Fruit fly (Drosophila melanogaster) whole organism, embryonic: Measurements from ENCODE around the gene Agpat3.

Experiments
- C15 ChIP-seq: fragments of 200-800 bp; sonication (Bioruptor generic); IDR thresholded peaks from 3 replicates; pipeline ENCODE4 v1.3.6; 2022; ENCODE audit warnings: missing biosample characterization, missing genetic modification characterization
- CG10366 ChIP-seq: fragments of 200-800 bp; sonication (Bioruptor generic); IDR thresholded peaks from 2 replicates; pipeline ENCODE4 v1.3.6; 2022; ENCODE audit warnings: missing biosample characterization, missing genetic modification characterization
- CG10565 ChIP-seq: fragments of 200-800 bp; sonication (Bioruptor generic); optimal IDR thresholded peaks from 3 replicates; lab custom pipeline; 2016; ENCODE audit warnings: missing biosample characterization, mild to moderate bottlenecking, missing genetic modification characterization
- CG11504 ChIP-seq: fragments of 200-800 bp; sonication (Bioruptor generic); optimal IDR thresholded peaks from 3 replicates; lab custom pipeline; 2019; ENCODE audit warnings: missing biosample characterization, mild to moderate bottlenecking, missing genetic modification characterization, moderate library complexity
- CG11695 ChIP-seq: fragments of 200-800 bp; sonication (Bioruptor generic); IDR thresholded peaks from 3 replicates; pipeline ENCODE4 v1.3.6; 2022; ENCODE audit warnings: missing biosample characterization, missing genetic modification characterization
- CG11723 ChIP-seq: fragments of 200-800 bp; sonication (Bioruptor generic); optimal IDR thresholded peaks from 2 replicates; lab custom pipeline; 2017; ENCODE audit warnings: missing biosample characterization, mild to moderate bottlenecking, missing genetic modification characterization
- CG1233 ChIP-seq: fragments of 200-800 bp; sonication (Bioruptor generic); optimal IDR thresholded peaks from 4 replicates; lab custom pipeline; 2018; ENCODE audit warnings: missing biosample characterization, mild to moderate bottlenecking, missing genetic modification characterization
- CG13775 ChIP-seq: fragments of 200-800 bp; sonication (Bioruptor generic); optimal IDR thresholded peaks from 3 replicates; lab custom pipeline; 2017; ENCODE audit warnings: missing biosample characterization, mild to moderate bottlenecking, missing genetic modification characterization
- CG15269 ChIP-seq: fragments of 200-800 bp; sonication (Bioruptor generic); optimal IDR thresholded peaks from 2 replicates; lab custom pipeline; 2018; ENCODE audit warnings: missing biosample characterization, mild to moderate bottlenecking, missing genetic modification characterization, moderate library complexity
- CG1603 ChIP-seq: fragments of 200-800 bp; sonication (Bioruptor generic); optimal IDR thresholded peaks from 2 replicates; lab custom pipeline; 2019; ENCODE audit warnings: missing biosample characterization, mild to moderate bottlenecking, missing genetic modification characterization, moderate library complexity
- CG1832 ChIP-seq: fragments of 200-800 bp; sonication (Bioruptor generic); optimal IDR thresholded peaks from 2 replicates; lab custom pipeline; 2017; ENCODE audit warnings: missing biosample characterization, mild to moderate bottlenecking, missing genetic modification characterization, inconsistent platforms
- CG18619 ChIP-seq: fragments of 200-800 bp; sonication (Bioruptor generic); optimal IDR thresholded peaks from 3 replicates; lab custom pipeline; 2017; ENCODE audit warnings: missing biosample characterization, mild to moderate bottlenecking, missing genetic modification characterization
- CG18764 ChIP-seq: fragments of 200-800 bp; sonication (Bioruptor generic); optimal IDR thresholded peaks from 3 replicates; lab custom pipeline; 2016; ENCODE audit warnings: missing biosample characterization, missing genetic modification characterization
- CG30431 ChIP-seq: fragments of 200-800 bp; sonication (Bioruptor generic); optimal IDR thresholded peaks from 2 replicates; lab custom pipeline; 2017; ENCODE audit warnings: missing biosample characterization, missing genetic modification characterization
- CG31224 ChIP-seq: fragments of 200-800 bp; sonication (Bioruptor generic); IDR thresholded peaks from 2 replicates; pipeline ENCODE4 v1.3.6; 2022; ENCODE audit warnings: missing biosample characterization, missing genetic modification characterization
- CG32772 ChIP-seq: fragments of 200-800 bp; sonication (Bioruptor generic); IDR thresholded peaks from 2 replicates; pipeline ENCODE4 v1.3.6; 2022; ENCODE audit warnings: missing biosample characterization, missing genetic modification characterization
- CG5180 ChIP-seq: fragments of 200-800 bp; sonication (Bioruptor generic); optimal IDR thresholded peaks from 3 replicates; lab custom pipeline; 2017; ENCODE audit warnings: missing biosample characterization, missing genetic modification characterization, mild to moderate bottlenecking, moderate library complexity, missing genetic modification reagents
- CG6175 ChIP-seq: fragments of 200-800 bp; sonication (Bioruptor generic); IDR thresholded peaks from 3 replicates; pipeline ENCODE4 v1.3.6; 2022; ENCODE audit warnings: missing biosample characterization, missing genetic modification characterization
- CG6654 ChIP-seq: fragments of 200-800 bp; sonication (Bioruptor generic); optimal IDR thresholded peaks from 2 replicates; lab custom pipeline; 2017; ENCODE audit warnings: missing biosample characterization, mild to moderate bottlenecking, missing genetic modification characterization
- CG6854 ChIP-seq: fragments of 200-800 bp; sonication (Bioruptor generic); optimal IDR thresholded peaks from 3 replicates; lab custom pipeline; 2017; ENCODE audit warnings: missing biosample characterization, mild to moderate bottlenecking, missing genetic modification characterization
- CG8089 ChIP-seq: fragments of 200-800 bp; sonication (Bioruptor generic); optimal IDR thresholded peaks from 3 replicates; lab custom pipeline; 2016; ENCODE audit warnings: missing biosample characterization, missing genetic modification characterization
- CG8359 ChIP-seq: fragments of 200-800 bp; sonication (Bioruptor generic); optimal IDR thresholded peaks from 2 replicates; lab custom pipeline; 2017; ENCODE audit warnings: missing biosample characterization, mild to moderate bottlenecking, missing genetic modification characterization, borderline replicate concordance
- CkIIα-i1 ChIP-seq: fragments of 200-800 bp; sonication (Bioruptor generic); IDR thresholded peaks from 2 replicates; pipeline ENCODE4 v1.3.6; 2022; ENCODE audit warnings: missing biosample characterization, missing genetic modification characterization
- D19A ChIP-seq: fragments of 200-800 bp; optimal IDR thresholded peaks from 3 replicates; lab custom pipeline; 2019; ENCODE audit warnings: missing biosample characterization, mild to moderate bottlenecking, missing genetic modification characterization, moderate library complexity
- Doc3 ChIP-seq: fragments of 200-800 bp; sonication (Bioruptor generic); IDR thresholded peaks from 3 replicates; pipeline ENCODE4 v1.3.6; 2022; ENCODE audit warnings: missing biosample characterization, missing genetic modification characterization; ENCODE audit not compliant: partially characterized antibody
- ERR ChIP-seq: fragments of 200-800 bp; sonication (Bioruptor generic); optimal IDR thresholded peaks from 2 replicates; lab custom pipeline; 2016; ENCODE audit warnings: missing biosample characterization, missing genetic modification characterization
- Eip74EF ChIP-seq, 2 experiments: fragments of 200-800 bp in 1 of 2; fragments of >200 bp in 1 of 2; sonication (Bioruptor generic) in 1 of 2; optimal IDR thresholded peaks; 2 replicates each; lab custom pipeline; 2017 to 2019; ENCODE audit warnings: missing biosample characterization in 2 of 2, missing genetic modification characterization in 2 of 2, mild to moderate bottlenecking in 1 of 2, moderate library complexity in 1 of 2
- Fer1 ChIP-seq: fragments of 200-800 bp; sonication (Bioruptor generic); optimal IDR thresholded peaks from 2 replicates; lab custom pipeline; 2017; ENCODE audit warnings: missing biosample characterization, mild to moderate bottlenecking, missing genetic modification characterization
- HHEX ChIP-seq: fragments of 200-800 bp; sonication (Bioruptor generic); optimal IDR thresholded peaks from 3 replicates; lab custom pipeline; 2017; ENCODE audit warnings: missing biosample characterization, mild to moderate bottlenecking, missing genetic modification characterization, missing genetic modification reagents
- Hsf ChIP-seq: fragments of 200-800 bp; sonication (Bioruptor generic); optimal IDR thresholded peaks from 3 replicates; lab custom pipeline; 2016; ENCODE audit warnings: missing biosample characterization, missing genetic modification characterization
- Myb ChIP-seq: fragments of 200-800 bp; sonication (Bioruptor generic); optimal IDR thresholded peaks from 2 replicates; lab custom pipeline; 2016; ENCODE audit warnings: missing biosample characterization, missing genetic modification characterization
- Pdp1 ChIP-seq, 2 experiments: fragments of 200-800 bp; sonication (Bioruptor generic); optimal IDR thresholded peaks; 3 replicates each; lab custom pipeline; 2016; ENCODE audit warnings: missing biosample characterization in 2 of 2, missing genetic modification characterization in 2 of 2, mild to moderate bottlenecking in 1 of 2, moderate library complexity in 1 of 2
- Side ChIP-seq: fragments of 200-800 bp; sonication (Bioruptor generic); optimal IDR thresholded peaks from 2 replicates; lab custom pipeline; 2016; ENCODE audit warnings: missing biosample characterization, missing genetic modification characterization
- Sox102F ChIP-seq: fragments of 200-800 bp; sonication (Bioruptor generic); optimal IDR thresholded peaks from 2 replicates; lab custom pipeline; 2018; ENCODE audit warnings: missing biosample characterization, mild to moderate bottlenecking, missing genetic modification characterization, moderate library complexity
- Usf ChIP-seq: fragments of 200-800 bp; sonication (Bioruptor generic); optimal IDR thresholded peaks from 2 replicates; lab custom pipeline; 2017; ENCODE audit warnings: missing genotype, missing biosample characterization, missing genetic modification characterization
- ato ChIP-seq: fragments of 200-800 bp; sonication (Bioruptor generic); IDR thresholded peaks from 2 replicates; pipeline ENCODE4 v1.3.6; 2022; ENCODE audit warnings: missing biosample characterization, missing genetic modification characterization; ENCODE audit not compliant: partially characterized antibody
- bowl ChIP-seq: fragments of 200-800 bp; sonication (Bioruptor generic); IDR thresholded peaks from 2 replicates; pipeline ENCODE4 v1.3.6; 2022; ENCODE audit warnings: missing biosample characterization, missing genetic modification characterization
- chn ChIP-seq: fragments of 200-800 bp; sonication (Bioruptor generic); optimal IDR thresholded peaks from 2 replicates; lab custom pipeline; 2016; ENCODE audit warnings: missing biosample characterization, missing genetic modification characterization
- croc ChIP-seq: fragments of 200-800 bp; sonication (Bioruptor generic); conservative IDR thresholded peaks from 3 replicates; pipeline ENCODE4 v1.3.6; 2022; ENCODE audit warnings: missing biosample characterization, missing genetic modification characterization
- crp ChIP-seq, 2 experiments: fragments of 200-800 bp; sonication (Bioruptor generic); optimal IDR thresholded peaks; 2 replicates in 1 of 2; 3 replicates in 1 of 2; lab custom pipeline; 2017; ENCODE audit warnings: missing biosample characterization in 2 of 2, missing genetic modification characterization in 2 of 2, mild to moderate bottlenecking in 1 of 2, moderate library complexity in 1 of 2
- dmrt99B ChIP-seq: fragments of 200-800 bp; sonication (Bioruptor generic); optimal IDR thresholded peaks from 2 replicates; lab custom pipeline; 2018; ENCODE audit warnings: missing biosample characterization, mild to moderate bottlenecking, missing genetic modification characterization, moderate library complexity
- her ChIP-seq: fragments of 200-800 bp; sonication (Bioruptor generic); optimal IDR thresholded peaks from 2 replicates; lab custom pipeline; 2016; ENCODE audit warnings: missing biosample characterization, missing genetic modification characterization
- maf-S ChIP-seq: fragments of 200-800 bp; sonication (Bioruptor generic); optimal IDR thresholded peaks from 2 replicates; lab custom pipeline; 2016; ENCODE audit warnings: missing biosample characterization, missing genetic modification characterization
- mirr ChIP-seq: fragments of 200-800 bp; sonication (Bioruptor generic); optimal IDR thresholded peaks from 3 replicates; lab custom pipeline; 2018; ENCODE audit warnings: missing biosample characterization, mild to moderate bottlenecking, missing genetic modification characterization
- oc ChIP-seq: fragments of 200-800 bp; sonication (Bioruptor generic); optimal IDR thresholded peaks from 2 replicates; lab custom pipeline; 2018; ENCODE audit warnings: missing biosample characterization, mild to moderate bottlenecking, missing genetic modification characterization, moderate library complexity
- row ChIP-seq: fragments of 200-800 bp; sonication (Bioruptor generic); IDR thresholded peaks from 3 replicates; pipeline ENCODE4 v1.3.6; 2022; ENCODE audit warnings: missing biosample characterization, missing genetic modification characterization
- shn ChIP-seq: fragments of 200-800 bp; sonication (Bioruptor generic); optimal IDR thresholded peaks from 3 replicates; lab custom pipeline; 2016; ENCODE audit warnings: missing biosample characterization, missing genetic modification characterization
- tna ChIP-seq: fragments of 200-800 bp; sonication (Bioruptor generic); IDR thresholded peaks from 2 replicates; pipeline ENCODE4 v1.3.6; 2022; ENCODE audit warnings: missing biosample characterization, missing genetic modification characterization; ENCODE audit not compliant: partially characterized antibody
- trem ChIP-seq: fragments of 200-800 bp; optimal IDR thresholded peaks from 3 replicates; lab custom pipeline; 2019; ENCODE audit warnings: missing biosample characterization, mild to moderate bottlenecking, missing genetic modification characterization, moderate library complexity

The Agpat3 gene

dm6 chr3L:16385880-16386584 is at the start of gene Agpat3, which contains the start of gene RAF2 (continued):
- no peak for TF ChIP-seq mirr (GFP tag; lab: Kevin White, UChicago)
- TF ChIP-seq shn (GFP tag; lab: Kevin White, UChicago) = no peak
- TF ChIP-seq CG5180 (GFP tag; lab: Kevin White, UChicago) = no peak
- no peak for TF ChIP-seq Fer1 (GFP tag; lab: Kevin White, UChicago)
- TF ChIP-seq Usf (GFP tag; lab: Kevin White, UChicago) = no peak
- peak; percentile 53; the same call in 1 of the 3 replicates for TF ChIP-seq CG11695 (GFP tag; lab: Robert Waterston, UW)
- peak; percentile 41 for TF ChIP-seq Hsf
- no peak for TF ChIP-seq Side (GFP tag; lab: Kevin White, UChicago)
- no peak for TF ChIP-seq CG8089 (GFP tag; lab: Kevin White, UChicago)
- no peak for TF ChIP-seq CG18619
- TF ChIP-seq bowl (GFP tag; lab: Robert Waterston, UW) = no peak
- no peak for TF ChIP-seq CG11723 (GFP tag; lab: Kevin White, UChicago)
- TF ChIP-seq CG1603 (tag; lab: Kevin White, UChicago) = peak; percentile 17
- peak; percentile 54 for TF ChIP-seq CG13775 (GFP tag; lab: Kevin White, UChicago)
- TF ChIP-seq ato (GFP tag; lab: Robert Waterston, UW) = no peak
- TF ChIP-seq HHEX (GFP tag; lab: Kevin White, UChicago) = no peak
- TF ChIP-seq maf-S (GFP tag; lab: Kevin White, UChicago) = no peak
- TF ChIP-seq CG15269 (tag; lab: Kevin White, UChicago) = peak; percentile 66
- no peak for TF ChIP-seq CG6854 (GFP tag; lab: Kevin White, UChicago)
- TF ChIP-seq row (GFP tag; lab: Robert Waterston, UW) = peak; percentile 80
- TF ChIP-seq ERR (GFP tag; lab: Kevin White, UChicago) = no peak
- TF ChIP-seq oc (tag; lab: Kevin White, UChicago) = no peak
- TF ChIP-seq CG18764 (GFP tag; lab: Kevin White, UChicago) = peak; percentile 6
- no peak for TF ChIP-seq CG10565 (GFP tag; lab: Kevin White, UChicago)
- no peak for TF ChIP-seq CG6175
- peak; percentile 65 for TF ChIP-seq CG32772 (GFP tag; lab: Robert Waterston, UW)
- no peak for TF ChIP-seq trem (tag; lab: Kevin White, UChicago)
- no peak for TF ChIP-seq tna (GFP tag; lab: Robert Waterston, UW)
- TF ChIP-seq Pdp1 (GFP tag; optimal IDR thresholded peaks at IDR 0.05; lab: Kevin White, UChicago) = no peak
- no peak for TF ChIP-seq chn (GFP tag; lab: Kevin White, UChicago)
- TF ChIP-seq CG8359 = no peak
- peak; percentile 65 for TF ChIP-seq CG11504 (tag; lab: Kevin White, UChicago)
- TF ChIP-seq dmrt99B (tag; lab: Kevin White, UChicago) = peak; percentile 37
- no peak for TF ChIP-seq Myb (GFP tag; lab: Kevin White, UChicago)
- no peak for TF ChIP-seq C15 (GFP tag; lab: Robert Waterston, UW)
- no peak; the same call in 2 of the 3 replicates for TF ChIP-seq croc (GFP tag; lab: Robert Waterston, UW)
- TF ChIP-seq her (GFP tag; lab: Kevin White, UChicago) = no peak
- no peak for TF ChIP-seq Eip74EF (GFP tag; optimal IDR thresholded peaks at IDR 0.05; lab: Kevin White, UChicago)
- TF ChIP-seq D19A (tag; lab: Kevin White, UChicago) = peak; percentile 31
- no peak for TF ChIP-seq CG31224
- no peak for TF ChIP-seq CG1233 (GFP tag; lab: Kevin White, UChicago)
- TF ChIP-seq CG10366 (GFP tag; lab: Robert Waterston, UW) = peak; percentile 45
- TF ChIP-seq crp (GFP tag; optimal IDR thresholded peaks at IDR 0.05; lab: Kevin White, UChicago) = no peak
- no peak for TF ChIP-seq CkIIα-i1 (GFP tag; lab: Robert Waterston, UW)
- peak; percentile 46 for TF ChIP-seq Sox102F (GFP tag; lab: Kevin White, UChicago)
- TF ChIP-seq Doc3 (GFP tag; lab: Robert Waterston, UW) = no peak
- TF ChIP-seq CG1832 (GFP tag; lab: Kevin White, UChicago) = no peak
- no peak for TF ChIP-seq CG30431 (GFP tag; lab: Kevin White, UChicago)
- no peak for TF ChIP-seq CG6654 (GFP tag; lab: Kevin White, UChicago)
